Worm (Caenorhabditis elegans) whole organism, L2 larva: ENCODE data around the gene C49A9.5.

Experiments
- C34F6.9 ChIP-seq: fragments of 150-350 bp; optimal IDR thresholded peaks from 2 replicates; lab custom pipeline; 2014; ENCODE audit warnings: missing biosample characterization, missing genetic modification characterization
- F13H6.1 ChIP-seq: sonication (generic microtip); optimal IDR thresholded peaks from 2 replicates; lab custom pipeline; 2016; ENCODE audit warnings: missing genetic modification characterization, missing compliant biosample characterization
- R02D3.7 ChIP-seq: fragments of 150-350 bp; optimal IDR thresholded peaks from 2 replicates; lab custom pipeline; 2014; ENCODE audit warnings: missing biosample characterization, missing genetic modification characterization
- Y55F3AM.14 ChIP-seq: fragments of 200-800 bp; sonication (Bioruptor generic); optimal IDR thresholded peaks from 2 replicates; lab custom pipeline; 2018; ENCODE audit warnings: mild to moderate bottlenecking, missing genetic modification characterization, missing compliant biosample characterization
- ZK546.5 ChIP-seq: sonication (generic microtip); optimal IDR thresholded peaks from 2 replicates; lab custom pipeline; 2017; ENCODE audit warnings: missing biosample characterization, missing genetic modification characterization
- alr-1 ChIP-seq: fragments of 150-350 bp; optimal IDR thresholded peaks from 2 replicates; lab custom pipeline; 2014; ENCODE audit warnings: missing biosample characterization, missing genetic modification characterization
- aly-2 ChIP-seq: fragments of 150-350 bp; optimal IDR thresholded peaks from 2 replicates; lab custom pipeline; 2014; ENCODE audit warnings: missing biosample characterization, missing genetic modification characterization
- ama-1 ChIP-seq: fragments of 150-350 bp; optimal IDR thresholded peaks from 2 replicates; lab custom pipeline; 2018; ENCODE audit warnings: inconsistent platforms
- ceh-16 ChIP-seq: fragments of 150-350 bp; optimal IDR thresholded peaks from 2 replicates; lab custom pipeline; 2014; ENCODE audit warnings: missing biosample characterization, missing genetic modification characterization
- dmd-4 ChIP-seq: sonication (generic microtip); optimal IDR thresholded peaks from 2 replicates; lab custom pipeline; 2017; ENCODE audit warnings: missing biosample characterization, missing genetic modification characterization
- egl-27 ChIP-seq: sonication (generic microtip); optimal IDR thresholded peaks from 3 replicates; lab custom pipeline; 2017; ENCODE audit warnings: missing biosample characterization, missing genetic modification reagents, missing genetic modification characterization
- elt-1 ChIP-seq: fragments of 150-350 bp; optimal IDR thresholded peaks from 2 replicates; lab custom pipeline; 2014; ENCODE audit warnings: missing biosample characterization, missing genetic modification characterization
- elt-3 ChIP-seq: sonication (generic microtip); optimal IDR thresholded peaks from 2 replicates; lab custom pipeline; 2017; ENCODE audit warnings: missing biosample characterization, missing genetic modification characterization
- fos-1 ChIP-seq: fragments of 150-350 bp; optimal IDR thresholded peaks from 2 replicates; lab custom pipeline; 2014; ENCODE audit warnings: missing biosample characterization, missing genetic modification characterization
- lin-11 ChIP-seq: fragments of 150-350 bp; sonication (generic microtip); optimal IDR thresholded peaks from 2 replicates; lab custom pipeline; 2014; ENCODE audit warnings: missing biosample characterization, missing genetic modification characterization, inconsistent platforms, mixed read lengths
- lin-39 ChIP-seq: fragments of 150-350 bp; optimal IDR thresholded peaks from 2 replicates; lab custom pipeline; 2014; ENCODE audit warnings: missing biosample characterization, missing genetic modification reagents, missing genetic modification characterization
- lsy-2 ChIP-seq, 2 experiments: fragments of 150-350 bp in 1 of 2; sonication (generic microtip) in 1 of 2; optimal IDR thresholded peaks; 2 replicates each; lab custom pipeline; 2014 to 2017; ENCODE audit warnings: missing biosample characterization in 2 of 2, missing genetic modification characterization in 2 of 2
- mbf-1 ChIP-seq: sonication (generic microtip); optimal IDR thresholded peaks from 2 replicates; lab custom pipeline; 2017; ENCODE audit warnings: missing biosample characterization, missing genetic modification characterization
- mdl-1 ChIP-seq, 2 experiments: fragments of 150-350 bp in 1 of 2; sonication (generic microtip) in 1 of 2; optimal IDR thresholded peaks; 2 replicates each; lab custom pipeline; 2017; ENCODE audit warnings: missing biosample characterization in 2 of 2, missing genetic modification characterization in 2 of 2
- nhr-11 ChIP-seq: fragments of 150-350 bp; optimal IDR thresholded peaks from 2 replicates; lab custom pipeline; 2014; ENCODE audit warnings: missing biosample characterization, missing genetic modification characterization
- nhr-12 ChIP-seq: fragments of 150-350 bp; optimal IDR thresholded peaks from 2 replicates; lab custom pipeline; 2014; ENCODE audit warnings: missing biosample characterization, missing genetic modification characterization
- nhr-23 ChIP-seq: fragments of 150-350 bp; optimal IDR thresholded peaks from 2 replicates; lab custom pipeline; 2014; ENCODE audit warnings: missing biosample characterization, missing genetic modification reagents, missing genetic modification characterization
- nhr-237 ChIP-seq: fragments of 150-350 bp; optimal IDR thresholded peaks from 2 replicates; lab custom pipeline; 2014; ENCODE audit warnings: missing biosample characterization, missing genetic modification characterization
- nhr-25 ChIP-seq: fragments of 150-350 bp; sonication (generic microtip); optimal IDR thresholded peaks from 3 replicates; lab custom pipeline; 2014; ENCODE audit warnings: missing biosample characterization, missing genetic modification characterization
- nhr-6 ChIP-seq: fragments of 150-350 bp; optimal IDR thresholded peaks from 2 replicates; lab custom pipeline; 2014; ENCODE audit warnings: missing biosample characterization, missing genetic modification characterization
- nhr-77 ChIP-seq: fragments of 150-350 bp; optimal IDR thresholded peaks from 2 replicates; lab custom pipeline; 2014; ENCODE audit warnings: missing biosample characterization, missing genetic modification characterization
- peb-1 ChIP-seq: fragments of 150-350 bp; optimal IDR thresholded peaks from 2 replicates; lab custom pipeline; 2014; ENCODE audit warnings: missing biosample characterization, missing genetic modification characterization
- sma-3 ChIP-seq: sonication (generic microtip); optimal IDR thresholded peaks from 2 replicates; lab custom pipeline; 2016; ENCODE audit warnings: missing genetic modification reagents, missing genetic modification characterization, missing compliant biosample characterization
- snpc-4 ChIP-seq: fragments of 150-350 bp; optimal IDR thresholded peaks from 2 replicates; lab custom pipeline; 2014; ENCODE audit warnings: missing biosample characterization, missing genetic modification characterization
- unc-39 ChIP-seq: fragments of 150-350 bp; optimal IDR thresholded peaks from 2 replicates; lab custom pipeline; 2014; ENCODE audit warnings: missing biosample characterization, missing genetic modification characterization
- unc-62 ChIP-seq: fragments of 150-350 bp; optimal IDR thresholded peaks from 2 replicates; lab custom pipeline; 2014; ENCODE audit warnings: missing biosample characterization, missing genetic modification reagents, missing genetic modification characterization
- zag-1 ChIP-seq: fragments of 150-350 bp; optimal IDR thresholded peaks from 2 replicates; lab custom pipeline; 2014; ENCODE audit warnings: missing biosample characterization, missing genetic modification characterization
- ztf-1 ChIP-seq: fragments of 200-800 bp; sonication (Bioruptor generic); conservative IDR thresholded peaks from 2 replicates; pipeline ENCODE4 v1.3.6; 2022; ENCODE audit warnings: missing genetic modification characterization, missing compliant biosample characterization
- ztf-11 ChIP-seq: sonication (generic microtip); optimal IDR thresholded peaks from 2 replicates; lab custom pipeline; 2017; ENCODE audit warnings: missing biosample characterization, missing genetic modification characterization
- ztf-4 ChIP-seq: fragments of 150-350 bp; optimal IDR thresholded peaks from 2 replicates; lab custom pipeline; 2014; ENCODE audit warnings: missing biosample characterization, missing genetic modification characterization

C49A9.5 gene

ce11 chrIV:6213403-6213802, at the start of gene C49A9.5:
Gene C49A9.5, plus strand, starts transcription at chrIV:6213673.
- no peak for TF ChIP-seq zag-1
- TF ChIP-seq nhr-12, result no peak
- no peak for TF ChIP-seq nhr-77 (tag; lab: Kevin White, UChicago)
- no peak for TF ChIP-seq sma-3 (GFP tag; lab: Kevin White, UChicago)
- no peak for TF ChIP-seq snpc-4
- no peak for TF ChIP-seq unc-62 (GFP tag; lab: Kevin White, UChicago)
- no peak for TF ChIP-seq ztf-4
- no peak for TF ChIP-seq F13H6.1 (tag; lab: Kevin White, UChicago)
- no peak for TF ChIP-seq mbf-1 (tag; lab: Kevin White, UChicago)
- TF ChIP-seq nhr-237 (tag; lab: Kevin White, UChicago), result no peak
- TF ChIP-seq ztf-1 (GFP tag; lab: Robert Waterston, UW), result no peak
- TF ChIP-seq elt-1 (tag; lab: Kevin White, UChicago), result no peak
- no peak for TF ChIP-seq C34F6.9 (tag; lab: Kevin White, UChicago)
- no peak for TF ChIP-seq R02D3.7 (tag; lab: Kevin White, UChicago)
- TF ChIP-seq aly-2 (tag; lab: Kevin White, UChicago), result no peak
- no peak for TF ChIP-seq nhr-23
- TF ChIP-seq peb-1 (tag; lab: Kevin White, UChicago), result no peak
- no peak for TF ChIP-seq nhr-6 (tag; lab: Kevin White, UChicago)
- no peak for TF ChIP-seq ztf-11 (tag; lab: Kevin White, UChicago)

ce11 chrIV:6165787-6166186, 47.7 kb upstream of the C49A9.5 start:
- TF ChIP-seq nhr-77 (tag; lab: Kevin White, UChicago) (no peak), dmd-4 (no peak), lsy-2 (tag; optimal IDR thresholded peaks at IDR 0.05; lab: Kevin White, UChicago) (no peak), zag-1 (no peak), mbf-1 (tag; lab: Kevin White, UChicago) (no peak), nhr-11 (no peak), nhr-23 (no peak), nhr-12 (no peak), unc-39 (tag; lab: Kevin White, UChicago) (no peak), nhr-6 (tag; lab: Kevin White, UChicago) (no peak), peb-1 (tag; lab: Kevin White, UChicago) (no peak), ztf-1 (GFP tag; lab: Robert Waterston, UW) (no peak)

- TF ChIP-seq ama-1 (no peak), fos-1 (tag; lab: Kevin White, UChicago) (no peak)
- TF ChIP-seq, all 48 proteins: peak for 0
These were observed 40.5 kb upstream of the C49A9.5 start for ce11 chrIV:6172959-6173358.

- TF ChIP-seq elt-1 (tag; lab: Kevin White, UChicago), result no peak
- TF ChIP-seq ZK546.5, result no peak
- TF ChIP-seq nhr-237 (tag; lab: Kevin White, UChicago), result no peak
- TF ChIP-seq fos-1 (tag; lab: Kevin White, UChicago), result no peak
- TF ChIP-seq, all 48 proteins: peak for 0
These were observed 36.1 kb upstream of the C49A9.5 start for ce11 chrIV:6177383-6177782.

ce11 chrIV:6183757-6184156, 29.7 kb upstream of the C49A9.5 start, which contains the start of gene unc-77:
Gene unc-77, minus strand, starts transcription at chrIV:6183857.
- TF ChIP-seq lin-11 (tag; lab: Kevin White, UChicago) (no peak), lin-39 (tag; lab: Kevin White, UChicago) (no peak), nhr-25 (tag; lab: Kevin White, UChicago) (no peak), mdl-1 (tag; optimal IDR thresholded peaks at IDR 0.05; lab: Kevin White, UChicago) (no peak), ztf-4 (no peak), egl-27 (tag; lab: Kevin White, UChicago) (no peak), ceh-16 (no peak), ztf-1 (GFP tag; lab: Robert Waterston, UW) (no peak), snpc-4 (no peak), Y55F3AM.14 (GFP tag; lab: Kevin White, UChicago) (no peak), fos-1 (tag; lab: Kevin White, UChicago) (no peak), nhr-77 (tag; lab: Kevin White, UChicago) (no peak), F13H6.1 (tag; lab: Kevin White, UChicago) (no peak), R02D3.7 (tag; lab: Kevin White, UChicago) (no peak), sma-3 (GFP tag; lab: Kevin White, UChicago) (no peak), C34F6.9 (tag; lab: Kevin White, UChicago) (no peak), elt-3 (no peak), nhr-11 (no peak), alr-1 (no peak), unc-39 (tag; lab: Kevin White, UChicago) (no peak)
